Fruit fly (Drosophila melanogaster): ENCODE results near the gene cv-d.

cv-d gene

DNA sequence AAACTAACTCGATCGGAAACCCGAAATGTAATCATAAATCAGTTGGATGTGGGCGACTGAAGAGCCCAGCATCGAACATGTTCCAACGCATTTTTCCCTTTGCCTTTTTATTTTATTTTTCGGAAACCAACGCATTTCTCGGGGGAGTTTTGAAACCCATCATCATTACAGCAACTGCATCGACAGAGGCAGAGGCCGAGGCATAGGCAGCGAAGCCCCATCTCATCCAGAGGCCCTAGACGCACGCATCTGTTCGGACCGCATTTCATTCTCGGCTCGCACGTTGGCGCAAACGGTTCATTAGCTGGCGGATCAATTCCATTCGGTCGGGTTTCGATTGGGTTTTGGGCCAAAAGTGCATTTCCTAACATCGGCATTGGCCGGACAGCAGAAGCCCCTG is 27.9 kb downstream of the cv-d start, which contains the start of gene CG4576:
Gene CG4576 (plus strand): TSS at position 227 of the 400 bp plus-strand sequence.
- TF ChIP-seq EcR (GFP tag; optimal IDR thresholded peaks at IDR 0.05) (peak; percentile 15), CG32121 (GFP tag; IDR thresholded peaks at IDR 0.05) (no peak), CG10348 (GFP tag; IDR thresholded peaks at IDR 0.05) (no peak)

DNA sequence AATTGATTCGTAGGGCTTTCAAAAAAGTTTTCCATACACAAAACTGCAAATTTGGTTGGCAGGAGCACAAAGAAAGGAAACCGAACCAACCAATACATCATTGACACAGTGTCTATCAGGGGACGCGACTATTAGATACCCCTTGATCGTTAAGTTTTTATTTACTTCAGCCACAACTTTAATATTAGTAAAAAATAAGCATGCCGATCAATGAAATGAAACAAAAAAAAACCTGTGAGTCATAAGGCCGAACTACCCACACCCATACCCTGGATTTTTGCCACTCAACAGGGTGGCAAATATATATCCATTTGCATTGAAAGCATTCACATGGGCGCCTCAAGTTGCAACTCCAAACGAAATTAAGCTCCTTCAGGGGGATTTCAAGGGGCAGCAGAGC is 37.1 kb downstream of the cv-d start:
- peak; percentile 5 for TF ChIP-seq Pif1B (GFP tag; optimal IDR thresholded peaks at IDR 0.05)
- TF ChIP-seq CG8301 (tag; optimal IDR thresholded peaks at IDR 0.05): no peak
- TF ChIP-seq fd96Ca (GFP tag; IDR thresholded peaks at IDR 0.05): peak; percentile 54; the same call in 1 of the 3 replicates
- TF ChIP-seq CG12605 (GFP tag; IDR thresholded peaks at IDR 0.05): no peak
- no peak for TF ChIP-seq CG15710 (tag; optimal IDR thresholded peaks at IDR 0.05)
- peak; percentile 64 for TF ChIP-seq Ets98B (GFP tag; IDR thresholded peaks at IDR 0.05)
- TF ChIP-seq CG13204 (GFP tag; optimal IDR thresholded peaks at IDR 0.05): no peak
- TF ChIP-seq CG32121 (GFP tag; IDR thresholded peaks at IDR 0.05): peak; percentile 38; the same call in 1 of the 2 replicates
- TF ChIP-seq CG9948 (tag; optimal IDR thresholded peaks at IDR 0.05): peak; percentile 19
- TF ChIP-seq EcR (GFP tag; optimal IDR thresholded peaks at IDR 0.05): no peak
- TF ChIP-seq CG17806 (tag; optimal IDR thresholded peaks at IDR 0.05): peak; percentile 23
- no peak for TF ChIP-seq rn (GFP tag; IDR thresholded peaks at IDR 0.05)
- TF ChIP-seq CG10348 (GFP tag; IDR thresholded peaks at IDR 0.05): no peak
- TF ChIP-seq Pif1A (GFP tag; optimal IDR thresholded peaks at IDR 0.05): peak; percentile 42
- no peak for TF ChIP-seq CG8159 (tag; optimal IDR thresholded peaks at IDR 0.05)
- TF ChIP-seq CG4496 (GFP tag; IDR thresholded peaks at IDR 0.05): peak; percentile 72; the same call in 2 of the 3 replicates
- no peak for TF ChIP-seq CG14655 (GFP tag; optimal IDR thresholded peaks at IDR 0.05)

DNA sequence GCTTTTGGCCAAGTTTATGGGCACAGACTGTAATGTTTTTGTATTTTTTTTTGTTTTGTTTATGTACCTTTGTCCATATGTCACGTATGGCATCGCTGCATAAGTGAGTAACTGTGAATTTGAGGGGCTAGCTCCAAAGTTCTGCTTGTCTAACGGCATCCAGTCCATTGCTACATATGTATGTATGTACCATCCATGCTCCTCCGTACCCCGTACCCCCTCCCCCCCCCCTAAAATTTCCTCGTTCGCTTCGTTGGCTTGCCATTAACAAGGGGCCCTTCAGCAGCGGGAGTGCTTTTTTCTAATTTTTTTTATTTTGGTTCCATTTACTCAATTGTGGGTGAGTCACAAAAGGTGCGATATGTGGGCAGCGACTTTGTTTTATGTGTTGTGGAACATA is 39.2 kb downstream of the cv-d start:
- no peak for TF ChIP-seq CG8159 (tag; optimal IDR thresholded peaks at IDR 0.05)

DNA sequence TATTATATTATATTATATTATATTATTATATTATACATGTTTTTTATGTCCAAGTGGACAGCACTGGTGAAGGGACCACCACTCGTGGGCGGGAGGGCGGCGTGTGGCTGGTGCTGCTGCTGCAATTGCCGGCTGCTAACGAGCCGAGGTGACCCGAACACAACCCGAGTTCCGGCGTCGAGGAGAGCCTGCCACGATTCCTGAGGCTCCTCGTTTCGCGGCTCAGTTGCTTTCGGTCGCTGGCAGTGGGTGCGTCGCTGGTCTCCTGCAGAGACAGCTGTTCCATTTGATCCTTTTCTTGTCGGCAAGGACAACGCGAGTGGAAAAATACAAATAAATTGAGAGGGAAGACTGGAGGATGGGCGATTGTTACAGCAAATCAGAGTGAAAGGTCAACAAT is 43.0 kb downstream of the cv-d start:
- peak; percentile 33 for TF ChIP-seq CG13204 (GFP tag; optimal IDR thresholded peaks at IDR 0.05)
- TF ChIP-seq Snoo (tag; optimal IDR thresholded peaks at IDR 0.05): no peak

DNA sequence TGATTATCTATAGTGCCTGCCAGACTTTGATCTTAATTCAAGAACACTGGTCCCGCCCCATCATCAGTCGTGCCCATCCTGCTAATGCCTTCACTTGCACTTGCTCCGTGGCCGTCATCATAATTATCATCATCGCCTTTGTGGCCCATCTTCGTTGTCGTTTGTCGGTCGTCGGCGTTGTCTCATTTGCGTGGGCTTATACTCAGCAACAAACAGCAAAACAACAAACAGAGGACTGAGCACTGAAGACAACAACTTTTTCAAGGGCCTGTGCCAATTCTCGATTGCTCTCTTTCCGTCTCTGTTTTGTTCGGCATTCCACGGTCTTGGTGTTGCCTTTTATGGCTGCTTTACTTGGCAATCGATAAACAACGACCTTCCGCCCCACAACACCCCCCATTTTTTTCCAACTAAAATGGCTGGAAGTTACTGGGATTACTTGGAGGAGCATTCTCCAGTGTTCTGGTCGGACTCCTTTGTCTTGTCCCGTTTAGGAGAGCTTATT is 45.5 kb downstream of the cv-d start:
- TF ChIP-seq EcR (GFP tag; optimal IDR thresholded peaks at IDR 0.05) (peak; percentile 64), fd96Ca (GFP tag; IDR thresholded peaks at IDR 0.05) (no peak), gl (tag; optimal IDR thresholded peaks at IDR 0.05) (peak; percentile 30)

DNA sequence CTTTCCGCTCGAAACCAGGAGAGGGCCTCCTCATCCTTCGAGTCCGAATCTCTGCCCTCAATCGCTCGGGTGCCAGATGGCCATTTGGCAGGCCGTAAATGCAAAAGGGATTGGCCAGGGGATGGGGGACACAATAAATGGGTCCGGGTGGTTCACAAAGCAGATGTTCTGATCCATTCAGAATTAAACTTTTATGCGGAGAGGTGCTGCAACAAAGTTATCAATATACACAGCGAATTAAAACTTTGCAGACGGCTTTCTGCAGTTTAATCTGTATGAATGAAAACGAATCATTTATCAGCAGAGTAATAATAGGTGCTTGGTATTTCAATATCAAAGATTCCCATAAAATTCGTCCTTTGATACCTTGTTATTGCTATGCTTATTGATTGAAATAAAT is 46.1 kb downstream of the cv-d start:
- TF ChIP-seq CG8159 (tag; optimal IDR thresholded peaks at IDR 0.05) (no peak), Snoo (tag; optimal IDR thresholded peaks at IDR 0.05) (peak; percentile 15)

DNA sequence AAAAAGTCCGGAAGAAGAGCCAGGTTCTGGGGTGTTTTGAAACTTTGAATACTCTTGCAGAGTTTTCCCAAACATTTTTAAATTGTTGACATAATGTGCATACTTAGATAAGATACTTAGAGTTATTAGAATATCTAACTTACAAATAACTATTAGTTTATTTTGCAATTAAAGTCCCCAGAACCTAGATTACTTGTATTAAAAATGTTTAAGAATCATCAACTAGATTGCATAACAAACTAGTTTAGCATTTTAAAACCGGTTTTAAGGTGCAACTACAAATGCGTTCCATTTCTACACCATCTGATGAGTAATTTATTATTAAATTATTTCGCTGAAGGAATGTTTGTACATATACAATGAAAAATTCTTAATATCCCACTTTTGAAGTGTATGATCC is 47.0 kb downstream of the cv-d start:
- TF ChIP-seq EcR (GFP tag; optimal IDR thresholded peaks at IDR 0.05): no peak
- peak; percentile 52 for TF ChIP-seq CG8301 (tag; optimal IDR thresholded peaks at IDR 0.05)
- peak; percentile 10 for TF ChIP-seq CG8159 (tag; optimal IDR thresholded peaks at IDR 0.05)
- TF ChIP-seq CG32121 (GFP tag; IDR thresholded peaks at IDR 0.05): no peak
- no peak for TF ChIP-seq CG15710 (tag; optimal IDR thresholded peaks at IDR 0.05)
- no peak for TF ChIP-seq fd96Ca (GFP tag; IDR thresholded peaks at IDR 0.05)
- no peak for TF ChIP-seq gl (tag; optimal IDR thresholded peaks at IDR 0.05)
- TF ChIP-seq CG9948 (tag; optimal IDR thresholded peaks at IDR 0.05): no peak
- peak; percentile 0 for TF ChIP-seq Snoo (tag; optimal IDR thresholded peaks at IDR 0.05)

DNA sequence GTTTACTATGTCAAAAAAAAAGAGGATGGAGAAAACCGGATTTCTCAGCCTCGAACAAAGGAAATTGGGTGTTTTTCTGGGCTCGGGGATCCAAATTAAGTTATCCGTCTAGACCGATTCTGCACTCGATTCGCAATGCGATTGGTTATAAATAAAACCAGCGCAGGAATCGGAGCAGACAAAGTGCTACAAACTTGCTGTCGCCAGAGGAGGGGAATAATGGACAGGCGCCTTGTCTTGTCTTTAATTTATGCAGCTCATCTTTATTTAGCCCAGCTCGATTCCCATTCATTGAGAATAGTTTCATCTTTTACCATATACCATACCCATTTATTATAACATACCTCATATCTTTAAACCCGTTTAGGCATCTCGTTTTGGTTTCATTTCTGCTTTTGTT is 48.7 kb downstream of the cv-d start:
- no peak for TF ChIP-seq Pif1A (GFP tag; optimal IDR thresholded peaks at IDR 0.05)
- TF ChIP-seq CG8301 (tag; optimal IDR thresholded peaks at IDR 0.05): no peak

DNA sequence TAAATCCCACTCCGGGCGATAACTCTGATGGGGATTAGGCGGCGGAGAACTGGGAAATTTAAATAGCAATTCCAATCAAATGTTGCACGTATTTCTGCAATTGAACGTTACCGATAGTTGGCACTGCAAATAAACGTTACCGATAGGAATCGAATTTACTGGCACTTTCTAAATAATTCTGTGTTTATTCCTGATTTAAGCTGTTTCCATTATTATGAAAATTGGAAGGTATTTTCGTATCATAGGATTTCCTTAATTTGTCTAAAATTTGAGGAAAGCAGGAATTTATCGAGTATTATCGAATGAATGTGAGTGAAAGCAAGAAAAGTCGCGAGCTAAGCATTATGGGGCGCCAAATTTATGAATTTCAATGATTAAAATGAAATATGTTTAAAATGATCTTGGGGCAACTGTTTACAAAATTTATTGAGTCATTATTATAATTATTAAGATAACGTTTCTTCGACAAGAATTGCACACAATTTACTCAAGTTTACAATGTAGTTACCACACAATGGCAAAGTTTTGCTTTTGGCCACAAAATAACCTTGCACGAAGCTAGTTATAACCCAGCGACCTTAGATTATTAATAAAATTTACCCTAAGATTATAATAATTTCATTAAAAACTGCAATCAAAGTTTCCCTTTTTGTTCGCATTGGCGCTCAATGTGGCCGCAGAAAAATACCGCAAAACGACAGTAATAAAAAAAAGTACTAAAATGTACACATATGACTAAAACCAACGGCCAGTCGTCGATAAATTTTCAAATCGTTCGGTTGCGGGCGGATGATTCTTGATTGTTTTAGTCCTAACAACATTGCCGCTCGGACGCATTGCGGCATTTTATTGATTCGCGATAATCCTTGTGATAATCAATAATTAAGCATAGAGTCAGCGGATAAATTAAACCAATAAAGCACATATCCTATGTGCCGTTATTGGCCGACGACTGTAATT is 49.6 kb downstream of the cv-d start, which contains the start of gene alpha-Man-IIb:
Gene alpha-Man-IIb (plus strand): TSS at position 747 of the 960 bp plus-strand sequence.
- 0 out of 3 replicates have a peak, but pooled peaks have one; percentile 40 for TF ChIP-seq CG4496 (GFP tag; IDR thresholded peaks at IDR 0.05)
- peak; percentile 19; the same call in 1 of the 2 replicates for TF ChIP-seq Ets98B (GFP tag; IDR thresholded peaks at IDR 0.05)
- TF ChIP-seq EcR (GFP tag; optimal IDR thresholded peaks at IDR 0.05): no peak

All from whole organism, pupa.